Fruit fly (Drosophila melanogaster) whole organism, embryonic: ENCODE results near the gene Ide.

Experiments
- B-H2 ChIP-seq: fragments of 200-800 bp; sonication (Bioruptor generic); optimal IDR thresholded peaks from 2 replicates; lab custom pipeline; 2018; ENCODE audit warnings: missing biosample characterization, mild to moderate bottlenecking, missing genetic modification characterization
- CG10147 ChIP-seq: fragments of 200-800 bp; sonication (Bioruptor generic); optimal IDR thresholded peaks from 2 replicates; lab custom pipeline; 2019; ENCODE audit warnings: missing biosample characterization, mild to moderate bottlenecking, missing genetic modification characterization, moderate library complexity
- CG11093 ChIP-seq: fragments of 200-800 bp; sonication (Bioruptor generic); IDR thresholded peaks from 3 replicates; pipeline ENCODE4 v1.3.6; 2022; ENCODE audit warnings: missing biosample characterization, missing genetic modification characterization
- CG11504 ChIP-seq: fragments of 200-800 bp; sonication (Bioruptor generic); optimal IDR thresholded peaks from 3 replicates; lab custom pipeline; 2019; ENCODE audit warnings: missing biosample characterization, mild to moderate bottlenecking, missing genetic modification characterization, moderate library complexity
- CG12942 ChIP-seq: fragments of 200-800 bp; sonication (Bioruptor generic); optimal IDR thresholded peaks from 3 replicates; lab custom pipeline; 2016; ENCODE audit warnings: missing biosample characterization, missing genetic modification characterization
- CG13424 ChIP-seq: fragments of 200-800 bp; sonication (Bioruptor generic); optimal IDR thresholded peaks from 2 replicates; lab custom pipeline; 2019; ENCODE audit warnings: missing biosample characterization, mild to moderate bottlenecking, missing genetic modification characterization, moderate library complexity
- CG17802 ChIP-seq: fragments of 200-800 bp; sonication (Bioruptor generic); optimal IDR thresholded peaks from 2 replicates; lab custom pipeline; 2018; ENCODE audit warnings: missing biosample characterization, mild to moderate bottlenecking, missing genetic modification characterization, moderate library complexity
- CG30403 ChIP-seq: fragments of 200-800 bp; sonication (Bioruptor generic); optimal IDR thresholded peaks from 3 replicates; lab custom pipeline; 2016; ENCODE audit warnings: missing biosample characterization, missing genetic modification characterization
- CG31388 ChIP-seq: fragments of 200-800 bp; sonication (Bioruptor generic); optimal IDR thresholded peaks from 2 replicates; lab custom pipeline; 2016; ENCODE audit warnings: missing biosample characterization, missing genetic modification characterization
- CG4730 ChIP-seq: fragments of 200-800 bp; sonication (Bioruptor generic); IDR thresholded peaks from 2 replicates; pipeline ENCODE4 v1.3.6; 2022; ENCODE audit warnings: missing biosample characterization, missing genetic modification characterization
- CG4820 ChIP-seq: fragments of 200-800 bp; sonication (Bioruptor generic); optimal IDR thresholded peaks from 3 replicates; lab custom pipeline; 2016; ENCODE audit warnings: missing biosample characterization, missing genetic modification characterization
- CG5245 ChIP-seq: fragments of 200-800 bp; sonication (Bioruptor generic); optimal IDR thresholded peaks from 3 replicates; lab custom pipeline; 2016; ENCODE audit warnings: missing biosample characterization, missing genetic modification characterization
- CG5953 ChIP-seq: fragments of 200-800 bp; sonication (Bioruptor generic); IDR thresholded peaks from 2 replicates; pipeline ENCODE4 v1.3.6; 2022; ENCODE audit warnings: missing biosample characterization, missing genetic modification characterization
- CG6654 ChIP-seq: fragments of 200-800 bp; sonication (Bioruptor generic); optimal IDR thresholded peaks from 2 replicates; lab custom pipeline; 2017; ENCODE audit warnings: missing biosample characterization, mild to moderate bottlenecking, missing genetic modification characterization
- CG6689 ChIP-seq: fragments of 200-800 bp; sonication (Bioruptor generic); IDR thresholded peaks from 2 replicates; pipeline ENCODE4 v1.3.6; 2022; ENCODE audit warnings: missing biosample characterization, missing genetic modification characterization
- CG6813 ChIP-seq: fragments of 200-800 bp; sonication (Bioruptor generic); optimal IDR thresholded peaks from 2 replicates; lab custom pipeline; 2017; ENCODE audit warnings: missing biosample characterization, missing genetic modification characterization, mild to moderate bottlenecking, moderate library complexity, missing genetic modification reagents
- CG7786 ChIP-seq: fragments of 200-800 bp; sonication (Bioruptor generic); optimal IDR thresholded peaks from 2 replicates; lab custom pipeline; 2016; ENCODE audit warnings: missing biosample characterization, missing genetic modification characterization
- CG9609 ChIP-seq: fragments of 200-800 bp; sonication (Bioruptor generic); optimal IDR thresholded peaks from 3 replicates; lab custom pipeline; 2016; ENCODE audit warnings: missing biosample characterization, missing genetic modification characterization
- CG9797 ChIP-seq: fragments of 200-800 bp; sonication (Bioruptor generic); optimal IDR thresholded peaks from 3 replicates; lab custom pipeline; 2018; ENCODE audit warnings: missing biosample characterization, mild to moderate bottlenecking, missing genetic modification characterization
- Dad ChIP-seq: fragments of 200-800 bp; sonication (Bioruptor generic); optimal IDR thresholded peaks from 3 replicates; lab custom pipeline; 2016; ENCODE audit warnings: missing biosample characterization, missing genetic modification characterization
- H15 ChIP-seq: fragments of 200-800 bp; sonication (Bioruptor generic); IDR thresholded peaks from 3 replicates; pipeline ENCODE4 v1.3.6; 2022; ENCODE audit warnings: missing biosample characterization, missing genetic modification characterization
- Hmx ChIP-seq: fragments of 200-800 bp; sonication (Bioruptor generic); optimal IDR thresholded peaks from 2 replicates; lab custom pipeline; 2016; ENCODE audit warnings: missing biosample characterization, missing genetic modification characterization
- Hr39 ChIP-seq: fragments of >200 bp; optimal IDR thresholded peaks from 2 replicates; lab custom pipeline; 2017
- Hr51 ChIP-seq, 2 experiments: fragments of 200-800 bp; sonication (Bioruptor generic); optimal IDR thresholded peaks; 2 replicates in 1 of 2; 3 replicates in 1 of 2; lab custom pipeline; 2016 to 2018; ENCODE audit warnings: missing biosample characterization in 2 of 2, missing genetic modification characterization in 2 of 2, mild to moderate bottlenecking in 1 of 2, moderate library complexity in 1 of 2
- Lpt ChIP-seq: fragments of >200 bp; optimal IDR thresholded peaks from 2 replicates; lab custom pipeline; 2018; ENCODE audit warnings: missing biosample characterization, missing genetic modification characterization
- Med ChIP-seq: fragments of 200-800 bp; sonication (Bioruptor generic); peaks from one replicate; lab custom pipeline; 2016; ENCODE audit warnings: missing biosample characterization, missing genetic modification characterization, mild to moderate bottlenecking, inconsistent platforms, moderate library complexity
- Oli ChIP-seq: fragments of 200-800 bp; sonication (Bioruptor generic); optimal IDR thresholded peaks from 2 replicates; lab custom pipeline; 2018; ENCODE audit warnings: missing biosample characterization, mild to moderate bottlenecking, missing genetic modification characterization, moderate library complexity
- Pdp1 ChIP-seq, 2 experiments: fragments of 200-800 bp; sonication (Bioruptor generic); optimal IDR thresholded peaks; 3 replicates each; lab custom pipeline; 2016; ENCODE audit warnings: missing biosample characterization in 2 of 2, missing genetic modification characterization in 2 of 2, mild to moderate bottlenecking in 1 of 2, moderate library complexity in 1 of 2
- Rx ChIP-seq: fragments of 200-800 bp; sonication (Bioruptor generic); IDR thresholded peaks from 2 replicates; pipeline ENCODE4 v1.3.6; 2022; ENCODE audit warnings: missing biosample characterization, missing genetic modification characterization
- TFAM ChIP-seq: fragments of 200-800 bp; sonication (Bioruptor generic); optimal IDR thresholded peaks from 2 replicates; lab custom pipeline; 2017; ENCODE audit warnings: missing biosample characterization, missing genetic modification characterization, inconsistent platforms
- Trl ChIP-seq, 3 experiments: fragments of >200 bp in 2 of 3; fragments of 200-800 bp in 1 of 3; sonication (Bioruptor generic) in 1 of 3; optimal IDR thresholded peaks; 2 replicates in 1 of 3; 3 replicates in 2 of 3; lab custom pipeline; 2016 to 2017; ENCODE audit warnings: missing biosample characterization in 1 of 3, missing genetic modification characterization in 1 of 3
- YL-1 ChIP-seq: fragments of 200-800 bp; sonication (Bioruptor generic); optimal IDR thresholded peaks from 3 replicates; lab custom pipeline; 2017; ENCODE audit warnings: missing biosample characterization, mild to moderate bottlenecking, missing genetic modification characterization
- az2 ChIP-seq: fragments of 200-800 bp; sonication (Bioruptor generic); optimal IDR thresholded peaks from 3 replicates; lab custom pipeline; 2016; ENCODE audit warnings: missing biosample characterization, missing genetic modification characterization
- cato ChIP-seq: fragments of 200-800 bp; sonication (Bioruptor generic); optimal IDR thresholded peaks from 2 replicates; lab custom pipeline; 2016; ENCODE audit warnings: missing biosample characterization, missing genetic modification characterization, borderline replicate concordance
- dimm ChIP-seq: fragments of 200-800 bp; sonication (Bioruptor generic); IDR thresholded peaks from 2 replicates; pipeline ENCODE4 v1.3.6; 2022; ENCODE audit warnings: missing biosample characterization, missing genetic modification characterization
- gem ChIP-seq: fragments of 200-800 bp; sonication (Bioruptor generic); optimal IDR thresholded peaks from 2 replicates; lab custom pipeline; 2019; ENCODE audit warnings: missing biosample characterization, mild to moderate bottlenecking, missing genetic modification characterization, moderate library complexity
- kni ChIP-seq: fragments of 200-800 bp; sonication (Bioruptor generic); optimal IDR thresholded peaks from 3 replicates; lab custom pipeline; 2017; ENCODE audit warnings: mild to moderate bottlenecking, missing biosample characterization, missing genetic modification reagents, missing genetic modification characterization
- maf-S ChIP-seq: fragments of 200-800 bp; sonication (Bioruptor generic); optimal IDR thresholded peaks from 2 replicates; lab custom pipeline; 2016; ENCODE audit warnings: missing biosample characterization, missing genetic modification characterization
- pita ChIP-seq: fragments of 200-800 bp; sonication (Bioruptor generic); optimal IDR thresholded peaks from 2 replicates; lab custom pipeline; 2017; ENCODE audit warnings: missing biosample characterization, mild to moderate bottlenecking, missing genetic modification characterization
- ranshi ChIP-seq: fragments of 200-800 bp; sonication (Bioruptor generic); IDR thresholded peaks from 2 replicates; pipeline ENCODE4 v1.3.6; 2022; ENCODE audit warnings: missing biosample characterization, missing genetic modification characterization
- ro ChIP-seq: fragments of 200-800 bp; sonication (Bioruptor generic); IDR thresholded peaks from 2 replicates; pipeline ENCODE4 v1.3.6; 2022; ENCODE audit warnings: missing biosample characterization, missing genetic modification characterization
- sens ChIP-seq: fragments of 200-800 bp; sonication (Bioruptor generic); peaks from one replicate; lab custom pipeline; 2016; ENCODE audit warnings: missing biosample characterization, missing genetic modification characterization
- sens-2 ChIP-seq: fragments of 200-800 bp; sonication (Bioruptor generic); IDR thresholded peaks from 2 replicates; pipeline ENCODE4 v1.3.6; 2022; ENCODE audit warnings: missing biosample characterization, missing genetic modification characterization
- tgo ChIP-seq: fragments of 200-800 bp; sonication (Bioruptor generic); IDR thresholded peaks from 3 replicates; pipeline ENCODE4 v1.3.6; 2022; ENCODE audit warnings: missing biosample characterization, missing genetic modification characterization
- tin ChIP-seq: fragments of 200-800 bp; sonication (Bioruptor generic); optimal IDR thresholded peaks from 3 replicates; lab custom pipeline; 2016; ENCODE audit warnings: missing biosample characterization, missing genetic modification characterization
- tna ChIP-seq: fragments of 200-800 bp; sonication (Bioruptor generic); IDR thresholded peaks from 2 replicates; pipeline ENCODE4 v1.3.6; 2022; ENCODE audit warnings: missing biosample characterization, missing genetic modification characterization; ENCODE audit not compliant: partially characterized antibody
- trem ChIP-seq: fragments of 200-800 bp; optimal IDR thresholded peaks from 3 replicates; lab custom pipeline; 2019; ENCODE audit warnings: missing biosample characterization, mild to moderate bottlenecking, missing genetic modification characterization, moderate library complexity
- unpg ChIP-seq: fragments of 200-800 bp; sonication (Bioruptor generic); optimal IDR thresholded peaks from 3 replicates; lab custom pipeline; 2018; ENCODE audit warnings: missing biosample characterization, mild to moderate bottlenecking, missing genetic modification characterization, moderate library complexity
- zf30C ChIP-seq: fragments of 200-800 bp; sonication (Bioruptor generic); optimal IDR thresholded peaks from 3 replicates; lab custom pipeline; 2018; ENCODE audit warnings: missing biosample characterization, mild to moderate bottlenecking, missing genetic modification characterization

Ide gene

dm6 chr3L:20400515-20400914, 24.8 kb upstream of the Ide start:
- TF ChIP-seq sens (GFP tag; lab: Kevin White, UChicago) (peak; percentile 82), zf30C (GFP tag; lab: Kevin White, UChicago) (no peak), Trl (optimal IDR thresholded peaks at IDR 0.05; lab: Kevin White, UChicago) (no peak), Trl (GFP tag; optimal IDR thresholded peaks at IDR 0.05; lab: Kevin White, UChicago) (no peak), Hr51 (GFP tag; optimal IDR thresholded peaks at IDR 0.05; lab: Kevin White, UChicago) (peak in 1 of 2 experiments; percentile 5), CG12942 (GFP tag; lab: Kevin White, UChicago) (no peak), Hr39 (lab: Kevin White, UChicago) (no peak), Med (GFP tag; lab: Kevin White, UChicago) (peak; percentile 17), Pdp1 (GFP tag; optimal IDR thresholded peaks at IDR 0.05; lab: Kevin White, UChicago) (peak in 1 of 2 experiments; percentile 10), tna (no peak), CG17802 (tag; lab: Kevin White, UChicago) (no peak), CG5245 (no peak), unpg (GFP tag; lab: Kevin White, UChicago) (no peak)

dm6 chr3L:20399550-20400109, 23.9 kb upstream of the Ide start:
- TF ChIP-seq CG11504 (tag; lab: Kevin White, UChicago) (peak; percentile 91), CG5953 (GFP tag; lab: Robert Waterston, UW) (peak; percentile 68), CG4820 (peak; percentile 80), sens-2 (GFP tag; lab: Robert Waterston, UW) (no peak; the same call in 1 of the 2 replicates), dimm (GFP tag; lab: Robert Waterston, UW) (0 out of 2 replicates have a peak, but pooled peaks have one; percentile 35), CG9797 (no peak), CG9609 (peak; percentile 73), Oli (tag; lab: Kevin White, UChicago) (peak; percentile 90), cato (GFP tag; lab: Kevin White, UChicago) (peak; percentile 58), CG31388 (GFP tag; lab: Kevin White, UChicago) (peak; percentile 58), TFAM (peak; percentile 20), gem (tag; lab: Kevin White, UChicago) (peak; percentile 93), CG10147 (GFP tag; lab: Kevin White, UChicago) (peak; percentile 76), Rx (GFP tag; lab: Robert Waterston, UW) (no peak; the same call in none of the 2 replicates), B-H2 (GFP tag; lab: Kevin White, UChicago) (peak; percentile 91), CG6689 (GFP tag; lab: Robert Waterston, UW) (peak; percentile 88), CG4730 (GFP tag; lab: Robert Waterston, UW) (peak; percentile 73), CG6654 (GFP tag; lab: Kevin White, UChicago) (peak; percentile 60), CG30403 (GFP tag; lab: Kevin White, UChicago) (peak; percentile 92), pita (GFP tag; lab: Kevin White, UChicago) (no peak), H15 (GFP tag; lab: Robert Waterston, UW) (peak; percentile 77), CG6813 (GFP tag; lab: Kevin White, UChicago) (peak; percentile 69), tin (peak; percentile 82), ro (GFP tag; lab: Robert Waterston, UW) (peak; percentile 71), YL-1 (GFP tag; lab: Kevin White, UChicago) (peak; percentile 47), tgo (GFP tag; lab: Robert Waterston, UW) (peak; percentile 85), trem (peak; percentile 53), kni (peak; percentile 37), maf-S (GFP tag; lab: Kevin White, UChicago) (peak; percentile 76), Lpt (GFP tag; lab: Kevin White, UChicago) (no peak), ranshi (GFP tag; lab: Robert Waterston, UW) (peak; percentile 73), Dad (GFP tag; lab: Kevin White, UChicago) (peak; percentile 33), az2 (GFP tag; lab: Kevin White, UChicago) (peak; percentile 89), CG13424 (tag; lab: Kevin White, UChicago) (peak; percentile 94), CG11093 (GFP tag; lab: Robert Waterston, UW) (peak; percentile 85), Hmx (peak; percentile 54), CG7786 (GFP tag; lab: Kevin White, UChicago) (peak; percentile 91)
